Worm (Caenorhabditis elegans) whole organism, L4/young adult: ENCODE data around the gene xol-1.

Experiments used
- W03F9.2 ChIP-seq: fragments of 150-350 bp; optimal IDR thresholded peaks from 2 replicates; lab custom pipeline; 2014; ENCODE audit warnings: missing biosample characterization, missing genetic modification characterization
- dao-5 ChIP-seq: sonication (generic microtip); optimal IDR thresholded peaks from 2 replicates; lab custom pipeline; 2016; ENCODE audit warnings: missing genotype, missing genetic modification characterization, moderate library complexity, missing compliant biosample characterization

ce11 chrX:7992102-7992501 lies 49.0 kb upstream of the xol-1 start:
- TF ChIP-seq W03F9.2 (no peak), dao-5 (tag; lab: Kevin White, UChicago) (no peak)
